Worm (Caenorhabditis elegans) whole organism, late embryonic: ENCODE data around the gene fbxa-135.
"Not testable (repeated sequence)": the region's sequence is repeated elsewhere in the genome, so short reads cannot be mapped to it uniquely, and the experiment has no call there.

Experiments
- F13H6.1 ChIP-seq: sonication (generic microtip); optimal IDR thresholded peaks from 2 replicates; lab custom pipeline; 2016; ENCODE audit warnings: missing genetic modification characterization, missing compliant biosample characterization
- K09A11.1 ChIP-seq: sonication (generic microtip); optimal IDR thresholded peaks from 2 replicates; lab custom pipeline; 2017; ENCODE audit warnings: antibody characterized with exemption, mild to moderate bottlenecking, missing genetic modification characterization, missing compliant biosample characterization; ENCODE audit not compliant: insufficient read depth
- T23F11.4 ChIP-seq: fragments of 200-800 bp; sonication (Bioruptor generic); optimal IDR thresholded peaks from 2 replicates; lab custom pipeline; 2018; ENCODE audit warnings: mild to moderate bottlenecking, missing genetic modification characterization, missing compliant biosample characterization
- Y22D7AL.16 ChIP-seq: sonication (generic microtip); optimal IDR thresholded peaks from 2 replicates; lab custom pipeline; 2016; ENCODE audit warnings: missing genetic modification characterization, missing compliant biosample characterization
- ahr-1 ChIP-seq: sonication (generic microtip); optimal IDR thresholded peaks from 2 replicates; lab custom pipeline; 2016; ENCODE audit warnings: missing genetic modification characterization, missing compliant biosample characterization
- ama-1 ChIP-seq: fragments of 150-350 bp; optimal IDR thresholded peaks from 2 replicates; lab custom pipeline; 2014
- ceh-14 ChIP-seq: sonication (generic microtip); optimal IDR thresholded peaks from 2 replicates; lab custom pipeline; 2016; ENCODE audit warnings: missing genotype, missing genetic modification characterization, missing compliant biosample characterization
- ceh-18 ChIP-seq: sonication (generic microtip); optimal IDR thresholded peaks from 2 replicates; lab custom pipeline; 2016; ENCODE audit warnings: missing genetic modification characterization, missing compliant biosample characterization
- ceh-19 ChIP-seq: fragments of 200-800 bp; sonication (Bioruptor generic); optimal IDR thresholded peaks from 2 replicates; lab custom pipeline; 2018; ENCODE audit warnings: mild to moderate bottlenecking, missing genetic modification characterization, missing compliant biosample characterization
- ceh-22 ChIP-seq: sonication (generic microtip); optimal IDR thresholded peaks from 2 replicates; lab custom pipeline; 2017; ENCODE audit warnings: missing biosample characterization, missing genetic modification characterization
- ceh-24 ChIP-seq: sonication (generic microtip); optimal IDR thresholded peaks from 2 replicates; lab custom pipeline; 2016; ENCODE audit warnings: mild to moderate bottlenecking, missing genetic modification characterization, missing compliant biosample characterization
- ceh-45 ChIP-seq: fragments of 200-800 bp; sonication (Bioruptor generic); IDR thresholded peaks from 2 replicates; pipeline ENCODE4 v1.3.6; 2022; ENCODE audit warnings: missing genetic modification reagents, missing genetic modification characterization, missing compliant biosample characterization
- ceh-48 ChIP-seq: sonication (generic microtip); optimal IDR thresholded peaks from 2 replicates; lab custom pipeline; 2016; ENCODE audit warnings: missing genetic modification characterization, inconsistent platforms, missing compliant biosample characterization
- ceh-9 ChIP-seq: sonication (generic microtip); optimal IDR thresholded peaks from 2 replicates; lab custom pipeline; 2016; ENCODE audit warnings: mild to moderate bottlenecking, missing genetic modification characterization, inconsistent platforms, missing compliant biosample characterization
- che-1 ChIP-seq: sonication (generic microtip); optimal IDR thresholded peaks from 2 replicates; lab custom pipeline; 2016; ENCODE audit warnings: mild to moderate bottlenecking, missing genetic modification characterization, missing compliant biosample characterization
- elt-2 ChIP-seq: sonication (generic microtip); optimal IDR thresholded peaks from 2 replicates; lab custom pipeline; 2016; ENCODE audit warnings: missing genetic modification reagents, missing genetic modification characterization, missing compliant biosample characterization
- ets-4 ChIP-seq: sonication (generic microtip); optimal IDR thresholded peaks from 2 replicates; lab custom pipeline; 2016; ENCODE audit warnings: missing genetic modification characterization, missing compliant biosample characterization
- eyg-1 ChIP-seq: sonication (generic microtip); optimal IDR thresholded peaks from 2 replicates; lab custom pipeline; 2016; ENCODE audit warnings: missing genotype, missing genetic modification characterization, missing compliant biosample characterization
- fax-1 ChIP-seq: sonication (generic microtip); optimal IDR thresholded peaks from 2 replicates; lab custom pipeline; 2016; ENCODE audit warnings: missing genotype, missing genetic modification characterization, missing compliant biosample characterization
- hlh-13 ChIP-seq: fragments of 200-800 bp; sonication (Bioruptor generic); optimal IDR thresholded peaks from 2 replicates; lab custom pipeline; 2018; ENCODE audit warnings: mild to moderate bottlenecking, missing genetic modification characterization, missing compliant biosample characterization
- hlh-15 ChIP-seq: sonication (generic microtip); optimal IDR thresholded peaks from 2 replicates; lab custom pipeline; 2016; ENCODE audit warnings: missing genetic modification characterization, missing compliant biosample characterization
- hlh-30 ChIP-seq: sonication (generic microtip); optimal IDR thresholded peaks from 2 replicates; lab custom pipeline; 2017; ENCODE audit warnings: antibody characterized with exemption, missing genetic modification characterization, missing compliant biosample characterization; ENCODE audit not compliant: insufficient read depth
- hlh-8 ChIP-seq: sonication (generic microtip); optimal IDR thresholded peaks from 2 replicates; lab custom pipeline; 2016; ENCODE audit warnings: missing genotype, missing genetic modification characterization, missing compliant biosample characterization
- lin-11 ChIP-seq: fragments of 200-800 bp; sonication (Bioruptor generic); optimal IDR thresholded peaks from 2 replicates; lab custom pipeline; 2018; ENCODE audit warnings: mild to moderate bottlenecking, missing genetic modification characterization, missing compliant biosample characterization
- madf-2 ChIP-seq: sonication (generic microtip); optimal IDR thresholded peaks from 2 replicates; lab custom pipeline; 2017; ENCODE audit warnings: missing genetic modification characterization, missing compliant biosample characterization
- nhr-11 ChIP-seq: fragments of 150-350 bp; optimal IDR thresholded peaks from 2 replicates; lab custom pipeline; 2014; ENCODE audit warnings: missing biosample characterization, missing genetic modification characterization
- pat-9 ChIP-seq: fragments of 200-800 bp; sonication (Bioruptor generic); optimal IDR thresholded peaks from 2 replicates; lab custom pipeline; 2018; ENCODE audit warnings: mild to moderate bottlenecking, missing genetic modification characterization, moderate library complexity, missing compliant biosample characterization
- pqm-1 ChIP-seq: sonication (generic microtip); optimal IDR thresholded peaks from 2 replicates; lab custom pipeline; 2016; ENCODE audit warnings: missing genetic modification characterization, missing compliant biosample characterization
- pros-1 ChIP-seq: fragments of 150-350 bp; optimal IDR thresholded peaks from 2 replicates; lab custom pipeline; 2014; ENCODE audit warnings: missing biosample characterization, missing genetic modification reagents, missing genetic modification characterization
- sdc-2 ChIP-seq: sonication (generic microtip); optimal IDR thresholded peaks from 2 replicates; lab custom pipeline; 2016; ENCODE audit warnings: missing genotype, missing genetic modification characterization, missing compliant biosample characterization
- sox-2 ChIP-seq: fragments of 200-800 bp; sonication (Bioruptor generic); IDR thresholded peaks from 2 replicates; pipeline ENCODE4 v1.3.6; 2022; ENCODE audit warnings: missing genetic modification reagents, missing genetic modification characterization, missing compliant biosample characterization
- syd-9 ChIP-seq: sonication (generic microtip); optimal IDR thresholded peaks from 2 replicates; lab custom pipeline; 2016; ENCODE audit warnings: mild to moderate bottlenecking, missing genetic modification characterization, moderate library complexity, missing compliant biosample characterization
- tbx-2 ChIP-seq: sonication (generic microtip); optimal IDR thresholded peaks from 2 replicates; lab custom pipeline; 2016; ENCODE audit warnings: missing genetic modification characterization, missing compliant biosample characterization
- ttx-3 ChIP-seq: sonication (generic microtip); optimal IDR thresholded peaks from 2 replicates; lab custom pipeline; 2016; ENCODE audit warnings: missing genetic modification reagents, missing genetic modification characterization, missing compliant biosample characterization
- unc-3 ChIP-seq, 2 experiments: fragments of 200-800 bp in 1 of 2; sonication (Bioruptor generic) in 1 of 2; sonication (generic microtip) in 1 of 2; conservative IDR thresholded peaks in 1 of 2; optimal IDR thresholded peaks in 1 of 2; 2 replicates each; pipeline versions ENCODE4 v1.3.6 to Lab custom; 2016 to 2022; ENCODE audit warnings: missing compliant biosample characterization in 2 of 2, missing genetic modification characterization in 2 of 2, missing genetic modification reagents in 1 of 2
- unc-42 ChIP-seq: sonication (generic microtip); optimal IDR thresholded peaks from 2 replicates; lab custom pipeline; 2016; ENCODE audit warnings: missing genotype, missing genetic modification characterization, missing compliant biosample characterization
- unc-86 ChIP-seq: sonication (generic microtip); optimal IDR thresholded peaks from 2 replicates; lab custom pipeline; 2016; ENCODE audit warnings: missing genetic modification characterization, missing compliant biosample characterization
- zip-5 ChIP-seq: sonication (generic microtip); optimal IDR thresholded peaks from 2 replicates; lab custom pipeline; 2016; ENCODE audit warnings: missing genetic modification characterization, missing compliant biosample characterization

fbxa-135 gene

DNA sequence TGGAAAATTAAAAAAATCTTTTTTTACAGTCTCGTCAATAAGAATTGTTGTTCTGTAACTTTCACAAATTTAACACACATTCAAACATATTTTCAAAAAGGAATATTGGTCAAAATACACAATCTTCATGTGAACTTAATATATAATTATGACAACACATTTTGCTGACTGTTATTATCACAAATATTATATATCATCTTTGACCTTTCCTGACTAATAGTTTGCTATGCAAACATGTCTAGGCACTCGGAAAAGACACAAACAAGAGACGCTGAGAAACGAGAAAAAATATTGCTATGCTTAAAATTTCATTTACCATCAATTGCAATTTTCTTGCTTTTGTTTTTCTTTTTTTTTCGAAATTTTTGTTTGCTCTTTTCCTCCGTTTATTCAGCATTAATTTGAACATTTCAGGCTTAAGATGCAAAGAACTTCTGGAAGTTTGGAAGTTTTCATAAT is at the start of gene fbxa-135:
TSS of gene fbxa-135 (plus strand) at position 409 of the 459 bp plus-strand sequence.
- TF ChIP-seq syd-9 (tag; lab: Kevin White, UChicago) = no peak
- no peak for TF ChIP-seq unc-86 (tag; lab: Kevin White, UChicago)
- no peak for TF ChIP-seq hlh-15
- TF ChIP-seq ceh-9 = no peak
- no peak for TF ChIP-seq ceh-45
- TF ChIP-seq zip-5 (tag; lab: Kevin White, UChicago) = no peak
- TF ChIP-seq Y22D7AL.16 (tag; lab: Kevin White, UChicago) = no peak
- no peak for TF ChIP-seq ceh-18

DNA sequence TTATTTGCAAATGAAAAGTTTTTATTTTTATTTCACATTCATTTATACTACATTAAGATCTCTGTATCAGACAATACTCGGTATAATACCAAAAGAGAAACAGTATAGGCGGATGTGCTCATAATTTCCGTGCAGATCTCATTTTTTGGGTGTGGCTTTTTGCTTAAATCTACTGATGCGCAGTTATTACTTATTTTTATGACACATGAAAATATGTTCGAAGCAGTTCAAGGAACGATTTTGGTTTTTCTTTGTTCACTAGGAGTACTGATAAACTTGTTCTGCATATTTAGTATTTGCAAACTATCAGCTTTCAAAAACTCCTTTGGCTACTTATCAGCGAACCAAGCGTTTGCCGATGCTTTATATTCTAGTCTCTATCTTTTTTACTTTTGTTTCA is 49.7 kb upstream of the fbxa-135 start, which contains the start of gene srx-58:
TSS of gene srx-58 (plus strand) at position 301 of the 400 bp plus-strand sequence.
- TF ChIP-seq ceh-48 (tag; lab: Kevin White, UChicago) (no peak), che-1 (tag; lab: Kevin White, UChicago) (no peak), ets-4 (tag; lab: Kevin White, UChicago) (no peak), tbx-2 (tag; lab: Kevin White, UChicago) (no peak), nhr-11 (tag; lab: Kevin White, UChicago) (no peak), unc-86 (tag; lab: Kevin White, UChicago) (no peak), fax-1 (no peak)

- TF ChIP-seq elt-2 = peak; percentile 62
- no peak for TF ChIP-seq hlh-15
These were observed 47.4 kb upstream of the fbxa-135 start, which contains the start of gene C29F3.7 for ce11 chrV:15354648-15355047. Gene C29F3.7, plus strand, starts transcription at chrV:15354901.

- not testable (repeated sequence) for TF ChIP-seq unc-42 (tag; lab: Kevin White, UChicago); pat-9 (tag; lab: Kevin White, UChicago); hlh-30
These were observed 40.7 kb upstream of the fbxa-135 start, which contains the start of gene ech-1.1 for ce11 chrV:15361412-15361811. Gene ech-1.1, minus strand, starts transcription at chrV:15361512.

DNA sequence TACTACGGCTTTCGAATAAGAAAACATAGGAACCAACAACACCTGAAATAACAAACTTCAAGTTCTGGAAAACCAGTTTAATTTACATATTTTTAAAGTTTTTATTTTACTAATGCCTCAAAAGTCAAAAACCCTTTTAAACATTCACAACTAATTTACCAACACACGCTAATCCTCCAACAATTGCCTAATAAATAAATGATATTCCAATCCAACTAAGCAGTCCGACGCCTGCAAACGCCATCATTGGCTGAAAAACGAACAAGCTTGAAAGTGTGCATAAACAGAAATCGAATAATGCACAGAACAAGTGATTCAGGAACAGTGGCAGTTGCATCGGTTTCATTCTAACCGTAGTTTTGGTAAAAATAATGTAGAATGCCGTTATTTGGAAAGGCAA is 34.3 kb upstream of the fbxa-135 start:
- no peak for TF ChIP-seq pat-9 (tag; lab: Kevin White, UChicago)
- TF ChIP-seq ceh-18 = no peak
- TF ChIP-seq tbx-2 (tag; lab: Kevin White, UChicago) = no peak
- no peak for TF ChIP-seq ceh-19 (GFP tag; lab: Kevin White, UChicago)
- no peak for TF ChIP-seq elt-2
- no peak for TF ChIP-seq eyg-1 (tag; lab: Kevin White, UChicago)
- no peak for TF ChIP-seq ceh-14
- TF ChIP-seq madf-2 = no peak
- TF ChIP-seq unc-3 (GFP tag; conservative IDR thresholded peaks at IDR 0.05; lab: Robert Waterston, UW) = no peak
- no peak for TF ChIP-seq unc-3 (tag; optimal IDR thresholded peaks at IDR 0.05; lab: Kevin White, UChicago)
- TF ChIP-seq hlh-13 = no peak
- TF ChIP-seq zip-5 (tag; lab: Kevin White, UChicago) = no peak
- TF ChIP-seq ttx-3 (tag; lab: Kevin White, UChicago) = no peak
- TF ChIP-seq T23F11.4 (GFP tag; lab: Kevin White, UChicago) = no peak
- no peak for TF ChIP-seq ceh-48 (tag; lab: Kevin White, UChicago)
- TF ChIP-seq ama-1 = no peak
- no peak for TF ChIP-seq sdc-2 (tag; lab: Kevin White, UChicago)

DNA sequence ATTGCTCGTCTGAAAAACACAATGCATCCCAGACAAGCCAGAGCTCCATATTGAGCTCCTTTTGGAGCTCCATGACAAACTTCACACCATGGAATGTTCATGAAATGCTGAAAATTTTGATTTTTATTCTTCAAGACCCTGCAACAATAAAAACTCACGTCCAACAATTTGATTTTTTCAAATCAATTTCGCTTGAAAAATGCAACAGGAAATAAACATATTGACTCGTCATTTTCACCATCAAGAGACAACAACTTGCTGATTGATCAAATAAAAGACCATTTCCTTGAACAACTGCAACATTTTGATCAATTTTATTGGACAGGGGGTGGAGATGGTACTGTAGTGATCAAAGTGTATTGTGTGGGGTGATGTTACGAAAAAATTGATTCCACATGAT is 32.4 kb upstream of the fbxa-135 start, which contains the start of gene nhr-269:
TSS of gene nhr-269 (minus strand) at position 101 of the 400 bp plus-strand sequence.
- TF ChIP-seq ceh-19 (GFP tag; lab: Kevin White, UChicago) (no peak), ama-1 (no peak), F13H6.1 (tag; lab: Kevin White, UChicago) (no peak), ceh-22 (no peak), ceh-48 (tag; lab: Kevin White, UChicago) (no peak), sox-2 (no peak), K09A11.1 (tag; lab: Kevin White, UChicago) (no peak), hlh-8 (tag; lab: Kevin White, UChicago) (no peak), elt-2 (no peak), lin-11 (tag; lab: Kevin White, UChicago) (no peak), ceh-24 (tag; lab: Kevin White, UChicago) (no peak), zip-5 (tag; lab: Kevin White, UChicago) (no peak), unc-42 (tag; lab: Kevin White, UChicago) (no peak), ahr-1 (no peak), pqm-1 (tag; lab: Kevin White, UChicago) (no peak), unc-3 (GFP tag; conservative IDR thresholded peaks at IDR 0.05; lab: Robert Waterston, UW) (no peak), unc-3 (tag; optimal IDR thresholded peaks at IDR 0.05; lab: Kevin White, UChicago) (no peak), unc-86 (tag; lab: Kevin White, UChicago) (no peak), pros-1 (tag; lab: Kevin White, UChicago) (no peak)
